Worm (Caenorhabditis elegans): ENCODE data around the gene C03B1.7.

The C03B1.7 gene

DNA sequence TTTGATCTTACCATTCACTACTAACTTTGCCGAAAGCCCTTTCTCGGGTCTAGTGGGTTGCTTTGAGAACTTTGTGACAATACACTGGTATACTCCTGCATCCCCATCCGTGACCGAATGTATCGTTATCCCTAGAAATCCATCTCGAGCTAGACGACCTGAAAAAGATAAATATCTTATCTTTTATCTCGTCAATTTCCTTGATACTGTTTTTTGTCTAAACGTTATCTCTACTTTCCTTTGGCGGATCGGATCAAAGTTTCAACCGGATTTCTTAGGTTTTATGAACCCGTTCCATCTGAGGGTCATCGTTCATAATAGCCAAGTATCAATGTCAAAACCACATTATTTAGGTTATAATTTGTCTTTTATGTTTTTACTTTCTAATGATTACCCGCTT is 42.9 kb downstream of the C03B1.7 start:
- TF ChIP-seq unc-39 (tag; optimal IDR thresholded peaks at IDR 0.05) (no peak), elt-1 (tag; optimal IDR thresholded peaks at IDR 0.05; ENCODE audit: borderline replicate concordance, insufficient read depth) (peak; percentile 90)

DNA sequence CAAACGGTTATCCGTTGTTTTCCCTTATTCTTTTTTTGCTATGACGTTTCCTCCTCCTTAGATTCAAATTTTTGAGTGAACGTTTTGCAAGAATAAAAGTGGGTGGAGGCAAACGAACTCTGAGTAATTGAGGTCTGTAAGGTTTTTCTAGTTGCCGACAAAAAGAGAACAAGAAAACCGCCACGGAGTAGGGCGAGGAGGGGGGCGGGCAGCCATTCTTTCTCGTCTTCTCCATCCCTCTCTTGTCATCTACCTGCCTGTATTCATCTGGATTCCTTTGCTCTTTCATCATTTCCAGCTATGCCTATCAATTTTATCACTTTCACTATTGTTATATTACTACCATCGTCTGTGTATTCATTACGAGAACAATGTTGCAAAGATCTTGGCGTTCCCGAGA is 43.6 kb downstream of the C03B1.7 start, which contains the start of gene igdb-3:
Gene igdb-3, plus strand, starts transcription at position 301 of the 400 bp plus-strand sequence.
- TF ChIP-seq lin-32 (GFP tag; optimal IDR thresholded peaks at IDR 0.05) (no peak), M03D4.4 (tag; optimal IDR thresholded peaks at IDR 0.05) (no peak), unc-62 (GFP tag; optimal IDR thresholded peaks at IDR 0.05) (no peak), elt-3 (tag; optimal IDR thresholded peaks at IDR 0.05) (no peak), bed-3 (GFP tag; optimal IDR thresholded peaks at IDR 0.05) (no peak), snpc-4 (tag; optimal IDR thresholded peaks at IDR 0.05) (no peak), lin-13 (tag; optimal IDR thresholded peaks at IDR 0.05) (no peak), zip-8 (tag; optimal IDR thresholded peaks at IDR 0.05) (no peak), nhr-28 (tag; optimal IDR thresholded peaks at IDR 0.05) (no peak), ham-2 (GFP tag; optimal IDR thresholded peaks at IDR 0.05) (no peak), blmp-1 (tag; optimal IDR thresholded peaks at IDR 0.05) (no peak), nhr-2 (tag; optimal IDR thresholded peaks at IDR 0.05) (no peak), mab-5 (tag; optimal IDR thresholded peaks at IDR 0.05) (no peak), mep-1 (tag; optimal IDR thresholded peaks at IDR 0.05) (no peak), nhr-76 (tag; optimal IDR thresholded peaks at IDR 0.05) (no peak), unc-39 (tag; optimal IDR thresholded peaks at IDR 0.05) (no peak), ceh-43 (GFP tag; optimal IDR thresholded peaks at IDR 0.05) (no peak), tbx-8 (GFP tag; optimal IDR thresholded peaks at IDR 0.05) (no peak), cnd-1 (tag; optimal IDR thresholded peaks at IDR 0.05) (no peak)

- TF ChIP-seq hlh-1 (tag; optimal IDR thresholded peaks at IDR 0.05) (peak; percentile 99), snpc-4 (tag; optimal IDR thresholded peaks at IDR 0.05) (no peak)
Observed at ce11 chrX:6388639-6389038, 47.0 kb downstream of the C03B1.7 start.

DNA sequence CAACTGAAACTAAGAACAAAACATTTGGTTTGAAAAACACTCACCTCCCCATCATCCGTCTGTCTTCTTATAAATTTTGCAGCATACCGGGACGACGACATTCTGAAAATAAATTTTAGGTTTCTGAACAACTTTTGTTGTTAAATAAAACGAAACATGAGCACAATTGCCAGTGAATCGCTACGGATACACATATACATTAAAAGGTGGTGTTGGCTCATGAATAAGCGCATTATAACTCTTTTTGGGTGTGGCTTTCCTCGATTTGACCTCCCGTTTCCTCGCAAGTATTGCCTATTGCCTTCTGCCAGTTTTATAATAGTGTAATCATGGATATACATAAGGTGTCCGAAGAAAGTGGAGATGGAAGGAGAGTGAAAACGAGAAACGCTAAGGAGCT is 49.9 kb downstream of the C03B1.7 start, which contains the start of gene igcm-2:
Gene igcm-2, minus strand, starts transcription at position 101 of the 400 bp plus-strand sequence.
- TF ChIP-seq lin-32 (GFP tag; optimal IDR thresholded peaks at IDR 0.05) (no peak), blmp-1 (tag; optimal IDR thresholded peaks at IDR 0.05) (no peak), lsy-2 (tag; optimal IDR thresholded peaks at IDR 0.05) (no peak), bed-3 (GFP tag; optimal IDR thresholded peaks at IDR 0.05) (no peak), elt-1 (tag; optimal IDR thresholded peaks at IDR 0.05; ENCODE audit: borderline replicate concordance, insufficient read depth) (no peak), sem-2 (GFP tag; optimal IDR thresholded peaks at IDR 0.05) (no peak), unc-39 (tag; optimal IDR thresholded peaks at IDR 0.05) (no peak), drap-1 (GFP tag; optimal IDR thresholded peaks at IDR 0.05) (no peak), tbx-8 (GFP tag; optimal IDR thresholded peaks at IDR 0.05) (no peak), mls-2 (tag; optimal IDR thresholded peaks at IDR 0.05) (no peak), cnd-1 (tag; optimal IDR thresholded peaks at IDR 0.05) (no peak), nhr-28 (tag; optimal IDR thresholded peaks at IDR 0.05) (no peak), ceh-39 (tag; optimal IDR thresholded peaks at IDR 0.05) (no peak), ceh-83 (GFP tag; optimal IDR thresholded peaks at IDR 0.05) (no peak), zip-8 (tag; optimal IDR thresholded peaks at IDR 0.05) (no peak), M03D4.4 (tag; optimal IDR thresholded peaks at IDR 0.05) (no peak), nhr-76 (tag; optimal IDR thresholded peaks at IDR 0.05) (no peak), unc-120 (tag; optimal IDR thresholded peaks at IDR 0.05; ENCODE audit: poor library complexity, severe bottlenecking) (no peak), mab-5 (tag; optimal IDR thresholded peaks at IDR 0.05) (no peak), nhr-12 (tag; optimal IDR thresholded peaks at IDR 0.05) (no peak)
